Fruit fly (Drosophila melanogaster) whole organism, embryonic: Measurements from ENCODE around the gene CG10584.

Source experiments
- Atf-2 ChIP-seq: fragments of 200-800 bp; sonication (Bioruptor generic); optimal IDR thresholded peaks from 2 replicates; lab custom pipeline; 2016; ENCODE audit warnings: missing biosample characterization, missing genetic modification characterization
- Awh ChIP-seq: fragments of 200-800 bp; sonication (Bioruptor generic); IDR thresholded peaks from 2 replicates; pipeline ENCODE4, ENCODE4 v1.3.6; 2022; ENCODE audit warnings: missing biosample characterization, missing genetic modification characterization
- Bteb2 ChIP-seq: fragments of 200-800 bp; sonication (Bioruptor generic); optimal IDR thresholded peaks from 2 replicates; lab custom pipeline; 2016; ENCODE audit warnings: missing biosample characterization, missing genetic modification characterization
- CG10209 ChIP-seq: fragments of 200-800 bp; sonication (Bioruptor generic); optimal IDR thresholded peaks from 3 replicates; lab custom pipeline; 2017; ENCODE audit warnings: missing biosample characterization, mild to moderate bottlenecking, missing genetic modification characterization, missing genetic modification reagents
- CG11093 ChIP-seq: fragments of 200-800 bp; sonication (Bioruptor generic); IDR thresholded peaks from 3 replicates; pipeline ENCODE4 v1.3.6; 2022; ENCODE audit warnings: missing biosample characterization, missing genetic modification characterization
- CG12071 ChIP-seq: fragments of 200-800 bp; sonication (Bioruptor generic); optimal IDR thresholded peaks from 3 replicates; lab custom pipeline; 2018; ENCODE audit warnings: missing biosample characterization, mild to moderate bottlenecking, missing genetic modification characterization
- CG12104 ChIP-seq: fragments of 200-800 bp; sonication (Bioruptor generic); optimal IDR thresholded peaks from 3 replicates; lab custom pipeline; 2016; ENCODE audit warnings: missing biosample characterization, missing genetic modification characterization
- CG13424 ChIP-seq: fragments of 200-800 bp; sonication (Bioruptor generic); optimal IDR thresholded peaks from 2 replicates; lab custom pipeline; 2019; ENCODE audit warnings: missing biosample characterization, mild to moderate bottlenecking, missing genetic modification characterization, moderate library complexity
- CG15073 ChIP-seq: fragments of 200-800 bp; sonication (Bioruptor generic); optimal IDR thresholded peaks from 2 replicates; lab custom pipeline; 2016; ENCODE audit warnings: missing biosample characterization, missing genetic modification characterization
- CG15479 ChIP-seq: fragments of 200-800 bp; sonication (Bioruptor generic); optimal IDR thresholded peaks from 3 replicates; lab custom pipeline; 2019; ENCODE audit warnings: missing biosample characterization, mild to moderate bottlenecking, missing genetic modification characterization, moderate library complexity
- CG16779 ChIP-seq: fragments of 200-800 bp; sonication (Bioruptor generic); IDR thresholded peaks from 2 replicates; pipeline ENCODE4 v1.3.6; 2022; ENCODE audit warnings: missing biosample characterization, missing genetic modification characterization
- CG2875 ChIP-seq: fragments of 200-800 bp; sonication (Bioruptor generic); optimal IDR thresholded peaks from 2 replicates; lab custom pipeline; 2017; ENCODE audit warnings: missing biosample characterization, mild to moderate bottlenecking, missing genetic modification characterization, missing genetic modification reagents
- CG3281 ChIP-seq: fragments of 200-800 bp; sonication (Bioruptor generic); optimal IDR thresholded peaks from 3 replicates; lab custom pipeline; 2017; ENCODE audit warnings: missing biosample characterization, mild to moderate bottlenecking, missing genetic modification characterization
- CG3407 ChIP-seq: fragments of 200-800 bp; sonication (Bioruptor generic); optimal IDR thresholded peaks from 2 replicates; lab custom pipeline; 2018; ENCODE audit warnings: missing biosample characterization, mild to moderate bottlenecking, missing genetic modification characterization
- CG4360 ChIP-seq: fragments of 200-800 bp; sonication (Bioruptor generic); IDR thresholded peaks from 2 replicates; pipeline ENCODE4 v1.3.6; 2022; ENCODE audit warnings: missing biosample characterization, missing genetic modification characterization
- CG4617 ChIP-seq: fragments of 200-800 bp; sonication (Bioruptor generic); optimal IDR thresholded peaks from 3 replicates; lab custom pipeline; 2016; ENCODE audit warnings: missing biosample characterization, missing genetic modification characterization, borderline replicate concordance
- CG4854 ChIP-seq: fragments of 200-800 bp; sonication (Bioruptor generic); optimal IDR thresholded peaks from 2 replicates; lab custom pipeline; 2016; ENCODE audit warnings: missing biosample characterization, missing genetic modification characterization, inconsistent platforms
- CG9609 ChIP-seq: fragments of 200-800 bp; sonication (Bioruptor generic); optimal IDR thresholded peaks from 3 replicates; lab custom pipeline; 2016; ENCODE audit warnings: missing biosample characterization, missing genetic modification characterization
- CG9876 ChIP-seq: fragments of 200-800 bp; sonication (Bioruptor generic); optimal IDR thresholded peaks from 2 replicates; lab custom pipeline; 2016; ENCODE audit warnings: missing biosample characterization, missing genetic modification characterization
- Camta ChIP-seq: fragments of 200-800 bp; sonication (Bioruptor generic); optimal IDR thresholded peaks from 2 replicates; lab custom pipeline; 2016; ENCODE audit warnings: missing biosample characterization, missing genetic modification characterization
- Chrac-16 ChIP-seq: fragments of 200-800 bp; sonication (Bioruptor generic); optimal IDR thresholded peaks from 3 replicates; lab custom pipeline; 2016; ENCODE audit warnings: missing biosample characterization, missing genetic modification characterization
- D19B ChIP-seq: fragments of 200-800 bp; sonication (Bioruptor generic); optimal IDR thresholded peaks from 2 replicates; lab custom pipeline; 2017; ENCODE audit warnings: missing biosample characterization, mild to moderate bottlenecking, missing genetic modification characterization
- Ets97D ChIP-seq: fragments of 200-800 bp; sonication (Bioruptor generic); optimal IDR thresholded peaks from 3 replicates; lab custom pipeline; 2016; ENCODE audit warnings: missing biosample characterization, missing genetic modification characterization
- Gug ChIP-seq: fragments of 200-800 bp; sonication (Bioruptor generic); IDR thresholded peaks from 4 replicates; pipeline ENCODE4 v1.3.6; 2022; ENCODE audit warnings: missing biosample characterization, missing genetic modification characterization
- HLHmδ ChIP-seq: fragments of 200-800 bp; sonication (Bioruptor generic); optimal IDR thresholded peaks from 2 replicates; lab custom pipeline; 2018; ENCODE audit warnings: missing biosample characterization, mild to moderate bottlenecking, missing genetic modification characterization, moderate library complexity
- HmgZ ChIP-seq: fragments of 200-800 bp; sonication (Bioruptor generic); optimal IDR thresholded peaks from 2 replicates; lab custom pipeline; 2018; ENCODE audit warnings: missing biosample characterization, mild to moderate bottlenecking, missing genetic modification characterization
- MBD-R2 ChIP-seq: fragments of 200-800 bp; sonication (Bioruptor generic); IDR thresholded peaks from 2 replicates; pipeline ENCODE4 v1.3.6; 2022; ENCODE audit warnings: missing biosample characterization, missing genetic modification characterization
- MTF-1 ChIP-seq: fragments of 200-800 bp; sonication (Bioruptor generic); optimal IDR thresholded peaks from 2 replicates; lab custom pipeline; 2018; ENCODE audit warnings: missing biosample characterization, mild to moderate bottlenecking, missing genetic modification characterization, borderline replicate concordance
- NFAT ChIP-seq: fragments of 200-800 bp; sonication (Bioruptor generic); IDR thresholded peaks from 2 replicates; pipeline ENCODE4 v1.3.6; 2022; ENCODE audit warnings: missing biosample characterization, missing genetic modification characterization
- Ptx1 ChIP-seq: fragments of 200-800 bp; sonication (Bioruptor generic); IDR thresholded peaks from 2 replicates; pipeline ENCODE4 v1.3.6; 2022; ENCODE audit warnings: missing biosample characterization, missing genetic modification characterization
- Sin3A ChIP-seq: fragments of >200 bp; optimal IDR thresholded peaks from 2 replicates; lab custom pipeline; 2018
- Sox102F ChIP-seq: fragments of 200-800 bp; sonication (Bioruptor generic); optimal IDR thresholded peaks from 2 replicates; lab custom pipeline; 2018; ENCODE audit warnings: missing biosample characterization, mild to moderate bottlenecking, missing genetic modification characterization, moderate library complexity
- ap ChIP-seq: fragments of 200-800 bp; sonication (Bioruptor generic); IDR thresholded peaks from 2 replicates; pipeline ENCODE4 v1.3.6; 2022; ENCODE audit warnings: missing biosample characterization, missing genetic modification characterization
- cas ChIP-seq: fragments of 200-800 bp; sonication (Bioruptor generic); IDR thresholded peaks from 2 replicates; pipeline ENCODE4 v1.3.6; 2022; ENCODE audit warnings: missing biosample characterization, missing genetic modification characterization
- chm ChIP-seq: fragments of 200-800 bp; sonication (Bioruptor generic); IDR thresholded peaks from 2 replicates; pipeline ENCODE4 v1.3.6; 2022; ENCODE audit warnings: missing biosample characterization, missing genetic modification characterization
- dimm ChIP-seq: fragments of 200-800 bp; sonication (Bioruptor generic); IDR thresholded peaks from 2 replicates; pipeline ENCODE4 v1.3.6; 2022; ENCODE audit warnings: missing biosample characterization, missing genetic modification characterization
- dm ChIP-seq: fragments of 200-800 bp; sonication (Bioruptor generic); optimal IDR thresholded peaks from 3 replicates; lab custom pipeline; 2016; ENCODE audit warnings: missing biosample characterization, missing genetic modification characterization
- esg ChIP-seq: fragments of 200-800 bp; sonication (Bioruptor generic); conservative IDR thresholded peaks from 2 replicates; pipeline ENCODE4 v1.3.6; 2022; ENCODE audit warnings: missing biosample characterization, missing genetic modification characterization
- ham ChIP-seq: fragments of 200-800 bp; sonication (Bioruptor generic); IDR thresholded peaks from 2 replicates; pipeline ENCODE4 v1.3.6; 2022; ENCODE audit warnings: missing biosample characterization, missing genetic modification characterization
- hbn ChIP-seq: fragments of 200-800 bp; sonication (Bioruptor generic); IDR thresholded peaks from 2 replicates; pipeline ENCODE4 v1.3.6; 2022; ENCODE audit warnings: missing biosample characterization, missing genetic modification characterization; ENCODE audit not compliant: partially characterized antibody
- klu ChIP-seq: fragments of 200-800 bp; sonication (Bioruptor generic); IDR thresholded peaks from 2 replicates; pipeline ENCODE4 v1.3.6; 2022; ENCODE audit warnings: missing biosample characterization, missing genetic modification characterization
- lilli ChIP-seq: fragments of 200-800 bp; sonication (Bioruptor generic); optimal IDR thresholded peaks from 3 replicates; lab custom pipeline; 2016; ENCODE audit warnings: missing biosample characterization, missing genetic modification characterization
- lola ChIP-seq, 3 experiments: fragments of >200 bp in 2 of 3; fragments of 200-800 bp in 1 of 3; sonication (Bioruptor generic) in 1 of 3; optimal IDR thresholded peaks; 2 replicates each; lab custom pipeline; 2017 to 2019; ENCODE audit warnings: missing biosample characterization in 3 of 3, missing genetic modification characterization in 3 of 3, mild to moderate bottlenecking in 1 of 3, moderate library complexity in 1 of 3
- nau ChIP-seq: fragments of 200-800 bp; sonication (Bioruptor generic); optimal IDR thresholded peaks from 3 replicates; lab custom pipeline; 2017; ENCODE audit warnings: missing biosample characterization, mild to moderate bottlenecking, missing genetic modification characterization, missing genetic modification reagents
- oc ChIP-seq: fragments of 200-800 bp; sonication (Bioruptor generic); optimal IDR thresholded peaks from 2 replicates; lab custom pipeline; 2018; ENCODE audit warnings: missing biosample characterization, mild to moderate bottlenecking, missing genetic modification characterization, moderate library complexity
- phol ChIP-seq: fragments of 200-800 bp; sonication (Bioruptor generic); optimal IDR thresholded peaks from 3 replicates; lab custom pipeline; 2018; ENCODE audit warnings: missing biosample characterization, mild to moderate bottlenecking, missing genetic modification characterization, moderate library complexity
- prd ChIP-seq, 3 experiments: fragments of >200 bp in 2 of 3; fragments of 200-800 bp in 1 of 3; sonication (Bioruptor generic) in 1 of 3; optimal IDR thresholded peaks in 2 of 3; IDR thresholded peaks in 1 of 3; 2 replicates in 2 of 3; 3 replicates in 1 of 3; pipeline versions ENCODE4 v1.3.6 to Lab custom; 2017 to 2022; ENCODE audit warnings: missing biosample characterization in 1 of 3, missing genetic modification characterization in 1 of 3
- pzg ChIP-seq: fragments of 200-800 bp; sonication (Bioruptor generic); optimal IDR thresholded peaks from 3 replicates; lab custom pipeline; 2018; ENCODE audit warnings: missing biosample characterization, mild to moderate bottlenecking, missing genetic modification characterization, moderate library complexity
- so ChIP-seq: fragments of 200-800 bp; sonication (Bioruptor generic); IDR thresholded peaks from 3 replicates; pipeline ENCODE4 v1.3.6; 2022; ENCODE audit warnings: missing biosample characterization, missing genetic modification characterization

The CG10584 gene

DNA sequence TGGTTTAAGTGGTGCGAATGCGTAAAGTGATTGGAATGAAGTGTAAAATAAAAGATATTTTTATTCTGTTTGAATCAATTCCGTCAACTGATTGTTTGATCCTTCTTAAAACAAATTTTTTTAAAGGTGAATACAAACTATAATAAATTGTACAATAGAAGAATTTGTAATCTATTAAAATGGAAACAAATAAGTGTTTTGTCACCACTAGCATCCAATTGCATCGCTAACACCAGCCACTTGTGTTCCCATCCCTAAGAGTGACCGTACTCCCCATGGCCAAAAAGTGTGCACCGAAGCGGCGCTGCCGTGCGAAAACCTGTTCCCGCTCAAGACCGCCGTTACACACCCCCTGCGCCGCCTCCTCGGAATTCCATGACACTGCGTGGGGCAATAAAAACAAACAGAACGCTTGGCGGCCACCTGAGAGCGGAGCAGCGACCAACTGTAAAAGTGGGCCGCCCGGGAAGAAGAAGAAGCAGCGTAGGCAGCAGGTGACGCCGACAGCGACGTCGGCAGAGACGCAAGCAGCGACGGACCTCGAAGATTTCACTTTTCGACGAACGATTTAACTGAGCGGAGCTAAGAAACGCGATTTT lies 3.4 kb downstream of the CG10584 start, which contains the start of gene Pdss2 (continued):
- TF ChIP-seq CG2875: peak; percentile 2
- peak; percentile 81 for TF ChIP-seq dm (GFP tag; lab: Kevin White, UChicago)
- peak; percentile 77 for TF ChIP-seq HLHmδ (GFP tag; lab: Kevin White, UChicago)
- TF ChIP-seq Gug (GFP tag; lab: Robert Waterston, UW): peak; percentile 84
- TF ChIP-seq Atf-2 (GFP tag; lab: Kevin White, UChicago): peak; percentile 27
- peak; percentile 61 for TF ChIP-seq CG9876
- peak; percentile 71 for TF ChIP-seq CG12104 (GFP tag; lab: Kevin White, UChicago)
- TF ChIP-seq CG9609 (GFP tag; lab: Kevin White, UChicago): peak; percentile 82
- peak; percentile 66; the same call in 1 of the 2 replicates for TF ChIP-seq Awh
- 0 out of 2 replicates have a peak, but pooled peaks have one; percentile 8 for TF ChIP-seq CG16779
- peak; percentile 62 for TF ChIP-seq Camta (GFP tag; lab: Kevin White, UChicago)
- TF ChIP-seq ham (GFP tag; lab: Robert Waterston, UW): 0 out of 2 replicates have a peak, but pooled peaks have one; percentile 5
- peak; percentile 77 for TF ChIP-seq Ptx1 (GFP tag; lab: Robert Waterston, UW)
- TF ChIP-seq esg (GFP tag; lab: Robert Waterston, UW): peak; percentile 63; the same call in 1 of the 2 replicates
- peak; percentile 50 for TF ChIP-seq ap (GFP tag; lab: Robert Waterston, UW)
- TF ChIP-seq D19B (GFP tag; lab: Kevin White, UChicago): peak; percentile 45
- peak; percentile 67 for TF ChIP-seq oc (tag; lab: Kevin White, UChicago)
- TF ChIP-seq Ets97D (GFP tag; lab: Kevin White, UChicago): peak; percentile 61
- peak; percentile 87 for TF ChIP-seq MBD-R2 (GFP tag; lab: Robert Waterston, UW)
- TF ChIP-seq CG4360 (GFP tag; lab: Robert Waterston, UW): no peak
- TF ChIP-seq nau (GFP tag; lab: Kevin White, UChicago): peak; percentile 14
- TF ChIP-seq Chrac-16 (GFP tag; lab: Kevin White, UChicago): peak; percentile 80
- TF ChIP-seq CG3407 (GFP tag; lab: Kevin White, UChicago): peak; percentile 23
- no peak for TF ChIP-seq CG12071
- TF ChIP-seq CG11093 (GFP tag; lab: Robert Waterston, UW): no peak
- TF ChIP-seq lola (GFP tag; optimal IDR thresholded peaks at IDR 0.05; lab: Kevin White, UChicago): peak in 1 of 3 experiments; percentile 73
- peak; percentile 74 for TF ChIP-seq CG10209 (GFP tag; lab: Kevin White, UChicago)
- peak; percentile 57 for TF ChIP-seq CG3281 (GFP tag; lab: Kevin White, UChicago)
- peak; percentile 63; the same call in 1 of the 2 replicates for TF ChIP-seq hbn
- peak; percentile 78 for TF ChIP-seq CG13424 (tag; lab: Kevin White, UChicago)
- no peak for TF ChIP-seq CG15073
- TF ChIP-seq Sin3A (lab: Kevin White, UChicago): peak; percentile 29
- peak; percentile 72 for TF ChIP-seq MTF-1 (GFP tag; lab: Kevin White, UChicago)
- TF ChIP-seq HmgZ: peak; percentile 73
- no peak for TF ChIP-seq prd (optimal IDR thresholded peaks at IDR 0.05; lab: Kevin White, UChicago)
- TF ChIP-seq prd (GFP tag; IDR thresholded peaks at IDR 0.05; lab: Robert Waterston, UW): peak; percentile 87
- peak; percentile 43 for TF ChIP-seq CG4854 (GFP tag; lab: Kevin White, UChicago)
- TF ChIP-seq Sox102F (GFP tag; lab: Kevin White, UChicago): peak; percentile 67
- TF ChIP-seq NFAT (GFP tag; lab: Robert Waterston, UW): peak; percentile 89
- peak; percentile 66 for TF ChIP-seq pzg (GFP tag; lab: Kevin White, UChicago)
- no peak for TF ChIP-seq dimm (GFP tag; lab: Robert Waterston, UW)
- peak; percentile 56; the same call in 1 of the 2 replicates for TF ChIP-seq klu (GFP tag; lab: Robert Waterston, UW)
- peak; percentile 3 for TF ChIP-seq CG4617 (GFP tag; lab: Kevin White, UChicago)
- TF ChIP-seq chm: peak; percentile 66
- TF ChIP-seq cas (GFP tag; lab: Robert Waterston, UW): peak; percentile 46; the same call in 1 of the 2 replicates
- TF ChIP-seq phol: peak; percentile 76
- TF ChIP-seq lilli (GFP tag; lab: Kevin White, UChicago): peak; percentile 86
- TF ChIP-seq Bteb2 (GFP tag; lab: Kevin White, UChicago): peak; percentile 60
- no peak for TF ChIP-seq CG15479 (GFP tag; lab: Kevin White, UChicago)
- peak; percentile 53; the same call in 1 of the 3 replicates for TF ChIP-seq so (GFP tag; lab: Robert Waterston, UW)
